Worm (Caenorhabditis elegans): ENCODE results near the gene fbxb-49.
A peak's percentile ranks its signal among the peaks of the same experiment; 100 is the strongest.

Gene fbxb-49

DNA sequence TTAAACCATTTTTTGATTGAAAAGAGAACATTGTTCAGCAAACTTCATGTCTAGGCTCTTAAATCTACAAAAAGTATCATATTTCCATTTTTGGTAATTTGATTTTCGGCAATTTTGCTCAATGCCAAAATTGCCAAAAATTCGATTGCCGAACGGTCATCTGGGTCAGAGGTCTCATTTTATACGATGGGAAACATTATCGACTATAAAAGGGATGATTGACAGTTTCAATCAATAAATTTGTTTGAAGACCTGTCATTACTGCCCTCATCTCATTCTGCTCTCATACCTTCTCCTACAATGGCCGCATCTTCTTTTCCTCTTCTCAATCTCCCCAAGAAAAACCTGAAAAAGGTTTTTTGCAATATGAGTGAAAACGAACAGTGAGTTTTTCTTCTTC is 6.5 kb upstream of the fbxb-49 start, which contains the start of gene K05F6.14:
Gene K05F6.14 (plus strand): TSS at position 301 of the 400 bp plus-strand sequence.
- TF ChIP-seq alr-1 (tag; optimal IDR thresholded peaks at IDR 0.05) (no peak), egl-27 (tag; optimal IDR thresholded peaks at IDR 0.05) (no peak), nhr-129 (tag; optimal IDR thresholded peaks at IDR 0.05) (no peak), F13H6.1 (tag; optimal IDR thresholded peaks at IDR 0.05) (no peak), blmp-1 (tag; optimal IDR thresholded peaks at IDR 0.05; ENCODE audit: insufficient read depth) (no peak), sem-4 (tag; optimal IDR thresholded peaks at IDR 0.05) (no peak), sma-3 (GFP tag; optimal IDR thresholded peaks at IDR 0.05) (no peak), nhr-23 (tag; optimal IDR thresholded peaks at IDR 0.05) (no peak)

DNA sequence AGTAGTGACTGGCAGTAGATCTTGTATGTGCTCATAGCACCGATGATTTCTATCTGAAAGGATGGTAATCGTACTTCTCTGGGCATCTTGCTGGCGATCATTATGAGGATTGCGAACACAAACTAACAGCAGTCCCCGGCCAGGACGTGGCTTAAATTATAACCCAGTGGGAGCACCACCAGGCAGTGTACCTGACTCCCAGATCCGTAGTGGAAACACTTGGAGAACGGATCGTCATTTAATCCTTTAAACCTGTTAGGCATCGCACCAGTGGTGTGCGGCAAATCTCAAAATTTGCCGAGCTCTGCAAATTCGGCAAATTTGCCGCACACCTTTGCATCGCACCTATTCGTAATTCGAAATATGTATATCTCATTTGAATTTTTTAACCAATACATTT is 668 bp upstream of the fbxb-49 start, which contains the start of gene K05F6.8:
Gene K05F6.8 (minus strand): TSS at position 101 of the 400 bp plus-strand sequence.
- TF ChIP-seq nhr-11 (tag; optimal IDR thresholded peaks at IDR 0.05), result no peak
- no peak for TF ChIP-seq elt-3 (tag; optimal IDR thresholded peaks at IDR 0.05)
- TF ChIP-seq R02D3.7 (tag; optimal IDR thresholded peaks at IDR 0.05), result no peak

DNA sequence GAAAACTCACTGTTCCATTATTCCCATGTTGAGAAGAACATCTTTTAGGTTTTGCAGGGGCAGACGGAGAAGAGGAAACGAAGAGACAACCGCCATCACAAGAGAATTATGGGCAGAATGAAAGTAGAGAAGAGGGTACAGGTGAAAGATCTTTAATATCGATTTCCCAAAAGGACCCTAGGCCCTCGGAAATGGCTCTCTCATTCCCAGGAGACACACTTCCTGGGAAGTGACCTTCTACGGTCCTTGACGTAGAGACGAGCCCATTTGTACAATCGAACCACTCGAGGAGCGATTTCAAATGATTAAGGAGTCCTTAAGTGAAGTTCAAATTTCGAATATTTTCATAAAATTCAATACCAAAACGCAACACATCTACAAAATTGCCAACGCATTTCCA is 2.7 kb downstream of the fbxb-49 start, which contains the start of gene fbxb-46:
Gene fbxb-46 (minus strand): TSS at position 101 of the 400 bp plus-strand sequence.
- TF ChIP-seq lin-39 (tag; optimal IDR thresholded peaks at IDR 0.05) (no peak), nhr-129 (tag; optimal IDR thresholded peaks at IDR 0.05) (no peak), nhr-21 (tag; optimal IDR thresholded peaks at IDR 0.05) (no peak), unc-62 (GFP tag; optimal IDR thresholded peaks at IDR 0.05) (no peak), gmeb-1 (tag; optimal IDR thresholded peaks at IDR 0.05) (no peak), R02D3.7 (tag; optimal IDR thresholded peaks at IDR 0.05) (no peak), elt-3 (tag; optimal IDR thresholded peaks at IDR 0.05) (no peak), crh-2 (tag; optimal IDR thresholded peaks at IDR 0.05) (no peak), ceh-16 (tag; optimal IDR thresholded peaks at IDR 0.05) (no peak), nhr-10 (tag; optimal IDR thresholded peaks at IDR 0.05) (no peak), mab-5 (tag; optimal IDR thresholded peaks at IDR 0.05) (no peak), C34F6.9 (tag; optimal IDR thresholded peaks at IDR 0.05) (no peak), ztf-1 (GFP tag; conservative IDR thresholded peaks at IDR 0.05) (no peak), snpc-4 (tag; optimal IDR thresholded peaks at IDR 0.05) (no peak), Y55F3AM.14 (GFP tag; optimal IDR thresholded peaks at IDR 0.05) (no peak), nhr-237 (tag; optimal IDR thresholded peaks at IDR 0.05) (no peak), ceh-82 (tag; optimal IDR thresholded peaks at IDR 0.05) (no peak)

DNA sequence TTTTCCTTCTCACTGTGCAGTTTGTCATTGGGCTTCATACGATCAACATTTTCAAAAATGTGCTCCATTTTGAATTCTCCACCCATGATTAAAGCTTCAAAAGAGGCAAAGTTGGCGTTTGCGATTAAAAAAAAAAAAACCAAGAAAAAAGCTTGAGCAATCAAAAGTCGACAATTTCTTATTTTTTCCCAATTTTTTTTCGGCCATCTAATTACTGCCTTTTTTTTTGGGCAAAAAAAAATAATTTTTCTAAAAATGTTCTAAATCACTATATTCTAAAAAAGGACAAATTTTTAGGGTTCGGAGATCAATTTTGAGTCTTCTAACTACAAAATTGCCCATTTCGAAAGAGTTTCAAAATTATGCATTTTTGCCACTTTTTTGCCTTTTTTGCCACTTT is 7.7 kb downstream of the fbxb-49 start, which contains the start of gene K05F6.10:
Gene K05F6.10 (minus strand): TSS at position 101 of the 400 bp plus-strand sequence.
- TF ChIP-seq alr-1 (tag; optimal IDR thresholded peaks at IDR 0.05), result no peak
- no peak for TF ChIP-seq C34F6.9 (tag; optimal IDR thresholded peaks at IDR 0.05)
- no peak for TF ChIP-seq nhr-25 (tag; optimal IDR thresholded peaks at IDR 0.05)
- TF ChIP-seq snpc-4 (tag; optimal IDR thresholded peaks at IDR 0.05), result no peak
- no peak for TF ChIP-seq blmp-1 (tag; optimal IDR thresholded peaks at IDR 0.05; ENCODE audit: insufficient read depth)
- TF ChIP-seq egl-27 (tag; optimal IDR thresholded peaks at IDR 0.05), result no peak
- TF ChIP-seq nhr-12 (tag; optimal IDR thresholded peaks at IDR 0.05), result no peak
- no peak for TF ChIP-seq nhr-6 (tag; optimal IDR thresholded peaks at IDR 0.05)
- no peak for TF ChIP-seq unc-62 (GFP tag; optimal IDR thresholded peaks at IDR 0.05)
- no peak for TF ChIP-seq nhr-10 (tag; optimal IDR thresholded peaks at IDR 0.05)
- no peak for TF ChIP-seq mab-5 (tag; optimal IDR thresholded peaks at IDR 0.05)
- TF ChIP-seq elt-3 (tag; optimal IDR thresholded peaks at IDR 0.05), result no peak

DNA sequence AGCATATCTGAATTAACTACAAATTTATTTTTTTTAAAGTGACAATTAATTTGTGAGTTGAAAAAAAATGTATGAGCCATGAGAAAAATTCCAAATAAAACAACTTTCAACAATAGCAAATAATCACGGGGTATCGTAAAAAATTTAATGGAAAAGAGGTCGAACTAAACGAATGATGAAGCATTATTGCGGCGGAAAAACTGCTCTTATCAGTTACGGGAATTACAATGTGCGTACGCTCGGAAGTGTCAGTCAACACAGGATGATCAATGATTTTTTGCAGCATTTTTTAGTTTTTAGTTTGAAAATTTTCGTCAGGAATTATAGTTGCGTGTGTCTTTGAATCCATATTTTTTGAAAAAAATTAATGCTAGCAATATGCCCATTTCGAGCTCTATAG is 8.5 kb downstream of the fbxb-49 start:
- TF ChIP-seq nhr-23 (tag; optimal IDR thresholded peaks at IDR 0.05) (no peak), fos-1 (tag; optimal IDR thresholded peaks at IDR 0.05) (peak; percentile 82), gmeb-1 (tag; optimal IDR thresholded peaks at IDR 0.05) (no peak), nhr-237 (tag; optimal IDR thresholded peaks at IDR 0.05) (no peak), lin-11 (tag; optimal IDR thresholded peaks at IDR 0.05) (no peak)

DNA sequence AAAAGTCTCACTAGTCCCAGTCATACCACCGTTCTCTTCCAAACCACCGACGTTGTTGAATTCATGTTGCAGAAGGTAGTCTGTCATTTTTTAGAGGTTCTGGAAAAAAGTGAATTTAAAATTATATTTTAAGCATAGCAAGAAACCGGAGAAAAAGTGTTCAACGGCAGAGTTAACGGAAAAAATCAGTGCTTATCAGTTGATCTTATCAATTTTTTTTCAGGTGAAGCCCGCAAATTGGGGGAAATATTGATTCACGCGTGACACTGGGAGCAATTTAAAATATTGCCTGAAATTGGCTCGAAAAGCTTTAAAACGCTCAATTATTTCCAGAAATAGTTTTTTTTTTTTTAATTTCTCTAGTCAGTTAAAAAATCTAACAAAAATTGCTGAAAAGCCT is 11.6 kb downstream of the fbxb-49 start, which contains the start of gene math-38:
Gene math-38 (minus strand): TSS at position 101 of the 400 bp plus-strand sequence.
- TF ChIP-seq nhr-6 (tag; optimal IDR thresholded peaks at IDR 0.05) (no peak), sma-3 (GFP tag; optimal IDR thresholded peaks at IDR 0.05) (no peak), elt-1 (tag; optimal IDR thresholded peaks at IDR 0.05) (no peak), aly-2 (tag; optimal IDR thresholded peaks at IDR 0.05) (no peak), skn-1 (tag; optimal IDR thresholded peaks at IDR 0.05) (no peak), nhr-25 (tag; optimal IDR thresholded peaks at IDR 0.05) (no peak), snpc-4 (tag; optimal IDR thresholded peaks at IDR 0.05) (no peak), unc-55 (GFP tag; optimal IDR thresholded peaks at IDR 0.05) (no peak), nhr-10 (tag; optimal IDR thresholded peaks at IDR 0.05) (no peak), nhr-237 (tag; optimal IDR thresholded peaks at IDR 0.05) (no peak), nhr-77 (tag; optimal IDR thresholded peaks at IDR 0.05) (no peak), unc-39 (tag; optimal IDR thresholded peaks at IDR 0.05) (no peak), ztf-1 (GFP tag; conservative IDR thresholded peaks at IDR 0.05) (no peak)

Measured in whole organism, L2 larva.